Fruit fly (Drosophila melanogaster): ENCODE results near the gene aub.
A peak's percentile ranks its signal among the peaks of the same experiment; 100 is the strongest.

aub gene

DNA sequence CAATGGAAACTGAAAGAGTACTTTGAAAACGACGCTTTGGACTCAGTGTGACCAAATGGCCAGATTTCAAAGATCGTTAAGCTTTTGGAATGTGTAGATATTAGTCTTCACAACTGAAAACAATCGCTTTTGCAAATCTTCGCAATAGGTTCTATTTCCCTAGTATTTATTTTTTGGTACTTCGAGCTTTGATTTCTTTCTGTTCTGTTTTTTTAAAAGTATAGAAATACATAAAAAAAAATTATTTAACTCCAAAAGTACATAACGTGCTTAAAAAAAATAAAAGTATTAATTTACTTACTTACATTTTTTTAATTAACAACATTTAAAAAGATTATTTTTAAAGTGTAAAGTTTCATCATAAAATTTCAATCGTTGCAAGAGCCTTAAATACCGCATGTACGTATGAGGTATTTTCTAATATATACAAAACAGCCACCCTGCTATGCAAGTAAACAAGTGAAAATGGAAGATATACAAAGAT is 13.9 kb downstream of the aub start, which contains the start of the genes piwi and CG12253 (continued):
- TF ChIP-seq jigr1 (GFP tag; IDR thresholded peaks at IDR 0.05) (no peak), dati (GFP tag; IDR thresholded peaks at IDR 0.05) (no peak), Sry-β (GFP tag; optimal IDR thresholded peaks at IDR 0.05) (no peak), tup (GFP tag; optimal IDR thresholded peaks at IDR 0.05) (no peak), CG6272 (GFP tag; IDR thresholded peaks at IDR 0.05) (no peak), CG10979 (tag; optimal IDR thresholded peaks at IDR 0.05) (peak; percentile 77), CG11085 (GFP tag; IDR thresholded peaks at IDR 0.05) (no peak), klu (GFP tag; IDR thresholded peaks at IDR 0.05) (peak; percentile 78; the same call in 1 of the 2 replicates), pita (GFP tag; optimal IDR thresholded peaks at IDR 0.05) (no peak), ERR (GFP tag; optimal IDR thresholded peaks at IDR 0.05) (no peak), sim (GFP tag; IDR thresholded peaks at IDR 0.05) (peak; percentile 64; the same call in 1 of the 2 replicates), CG17385 (GFP tag; optimal IDR thresholded peaks at IDR 0.05) (peak; percentile 76), tio (GFP tag; optimal IDR thresholded peaks at IDR 0.05) (peak; percentile 82), CG31224 (GFP tag; IDR thresholded peaks at IDR 0.05) (no peak), Hmx (GFP tag; optimal IDR thresholded peaks at IDR 0.05) (no peak), lbe (GFP tag; optimal IDR thresholded peaks at IDR 0.05) (no peak), CG13123 (GFP tag; optimal IDR thresholded peaks at IDR 0.05) (peak; percentile 53), pho (GFP tag; optimal IDR thresholded peaks at IDR 0.05) (peak; percentile 64), CG17802 (tag; optimal IDR thresholded peaks at IDR 0.05) (no peak), CG17359 (tag; optimal IDR thresholded peaks at IDR 0.05) (peak; percentile 40), HLH4C (GFP tag; IDR thresholded peaks at IDR 0.05; ENCODE audit: partially characterized antibody) (no peak), Oli (tag; optimal IDR thresholded peaks at IDR 0.05) (no peak), D19B (GFP tag; optimal IDR thresholded peaks at IDR 0.05) (no peak), ems (GFP tag; optimal IDR thresholded peaks at IDR 0.05) (no peak), CG7357 (GFP tag; IDR thresholded peaks at IDR 0.05) (no peak), CG2875 (GFP tag; optimal IDR thresholded peaks at IDR 0.05) (peak; percentile 57), Hand (GFP tag; optimal IDR thresholded peaks at IDR 0.05) (peak; percentile 25), inv (GFP tag; IDR thresholded peaks at IDR 0.05; ENCODE audit: partially characterized antibody) (no peak), eyg (GFP tag; optimal IDR thresholded peaks at IDR 0.05) (no peak), Lim3 (GFP tag; IDR thresholded peaks at IDR 0.05) (0 out of 2 replicates have a peak, but pooled peaks have one; percentile 11), HLH3B (GFP tag; IDR thresholded peaks at IDR 0.05) (peak; percentile 83), nerfin-1 (tag; optimal IDR thresholded peaks at IDR 0.05) (no peak), CG6654 (GFP tag; optimal IDR thresholded peaks at IDR 0.05) (no peak), ci (GFP tag; IDR thresholded peaks at IDR 0.05) (no peak), CG42726 (GFP tag; IDR thresholded peaks at IDR 0.05; ENCODE audit: partially characterized antibody) (no peak), sna (GFP tag; IDR thresholded peaks at IDR 0.05; ENCODE audit: partially characterized antibody) (0 out of 2 replicates have a peak, but pooled peaks have one; percentile 16), BEAF-32 (GFP tag; optimal IDR thresholded peaks at IDR 0.05) (peak; percentile 34), HLH54F (GFP tag; optimal IDR thresholded peaks at IDR 0.05) (peak; percentile 49), CG6254 (GFP tag; optimal IDR thresholded peaks at IDR 0.05) (no peak), CG16863 (GFP tag; optimal IDR thresholded peaks at IDR 0.05) (peak; percentile 23), row (GFP tag; IDR thresholded peaks at IDR 0.05) (peak; percentile 83), CG13894 (tag; optimal IDR thresholded peaks at IDR 0.05) (no peak), fu2 (GFP tag; optimal IDR thresholded peaks at IDR 0.05) (peak; percentile 35), nerfin-2 (GFP tag; IDR thresholded peaks at IDR 0.05; ENCODE audit: partially characterized antibody) (no peak), CG18262 (tag; optimal IDR thresholded peaks at IDR 0.05) (peak; percentile 57), emc (GFP tag; optimal IDR thresholded peaks at IDR 0.05) (no peak), CG11504 (tag; optimal IDR thresholded peaks at IDR 0.05) (no peak), Abd-B (GFP tag; optimal IDR thresholded peaks at IDR 0.05) (no peak), Drgx (GFP tag; IDR thresholded peaks at IDR 0.05) (0 out of 2 replicates have a peak, but pooled peaks have one; percentile 11), Bdp1 (GFP tag; optimal IDR thresholded peaks at IDR 0.05) (no peak)

Measured in whole organism, embryonic.